Worm (Caenorhabditis elegans) whole organism, midembryonic: ENCODE results near the gene xbx-9.

Source experiments
- T22C8.4 ChIP-seq: fragments of 200-800 bp; sonication (Bioruptor generic); IDR thresholded peaks from 2 replicates; pipeline ENCODE4 v1.3.6; 2022; ENCODE audit warnings: missing genetic modification characterization, missing compliant biosample characterization
- cog-1 ChIP-seq: sonication (generic microtip); optimal IDR thresholded peaks from 2 replicates; lab custom pipeline; 2016; ENCODE audit warnings: missing genetic modification characterization, missing compliant biosample characterization
- flt-1 ChIP-seq: fragments of 200-800 bp; sonication (Bioruptor generic); IDR thresholded peaks from 2 replicates; pipeline ENCODE4 v1.3.6; 2022; ENCODE audit warnings: missing genetic modification characterization, missing compliant biosample characterization
- klf-2 ChIP-seq: fragments of 200-800 bp; sonication (Bioruptor generic); conservative IDR thresholded peaks from 2 replicates; pipeline ENCODE4 v1.3.6; 2022; ENCODE audit warnings: missing genetic modification reagents, missing genetic modification characterization, missing compliant biosample characterization
- med-1 ChIP-seq: sonication (generic microtip); optimal IDR thresholded peaks from 2 replicates; lab custom pipeline; 2017; ENCODE audit warnings: missing genetic modification characterization, mild to moderate bottlenecking, missing compliant biosample characterization, antibody characterized with exemption, missing genetic modification reagents; ENCODE audit not compliant: insufficient read depth
- ref-1 ChIP-seq: fragments of 200-800 bp; sonication (Bioruptor generic); conservative IDR thresholded peaks from 2 replicates; pipeline ENCODE4 v1.3.6; 2022; ENCODE audit warnings: missing genetic modification reagents, missing genetic modification characterization, missing compliant biosample characterization
- tab-1 ChIP-seq: fragments of 200-800 bp; sonication (Bioruptor generic); IDR thresholded peaks from 2 replicates; pipeline ENCODE4 v1.3.6; 2022; ENCODE audit warnings: missing genetic modification characterization, missing compliant biosample characterization
- ztf-23 ChIP-seq: fragments of 200-800 bp; sonication (Bioruptor generic); IDR thresholded peaks from 2 replicates; pipeline ENCODE4 v1.3.6; 2022; ENCODE audit warnings: missing genetic modification reagents, missing genetic modification characterization, missing compliant biosample characterization
- ztf-29 ChIP-seq: fragments of 200-800 bp; sonication (Bioruptor generic); IDR thresholded peaks from 2 replicates; pipeline ENCODE4 v1.3.6; 2022; ENCODE audit warnings: missing genetic modification reagents, missing genetic modification characterization, missing compliant biosample characterization

Gene xbx-9

DNA sequence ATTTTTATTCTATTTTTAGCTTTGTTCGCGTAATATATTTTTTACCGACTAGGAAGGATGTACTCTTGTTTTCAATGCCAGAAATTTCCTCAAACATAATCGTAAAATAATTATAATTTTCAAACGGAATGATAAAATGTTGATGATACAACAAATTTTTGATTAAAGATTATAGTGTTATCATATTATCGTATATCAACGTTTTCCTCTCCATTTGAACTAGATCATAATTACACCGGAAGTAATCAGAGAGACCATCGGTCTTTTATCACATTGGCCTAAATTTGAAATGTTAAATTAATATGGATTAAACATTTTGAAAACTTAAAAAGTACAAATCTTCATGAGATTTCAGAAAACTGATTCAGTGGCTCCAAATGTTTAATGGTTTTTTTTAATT lies 1.3 kb upstream of the xbx-9 start:
- TF ChIP-seq tab-1 (no peak), ztf-29 (GFP tag; lab: Robert Waterston, UW) (no peak), T22C8.4 (GFP tag; lab: Robert Waterston, UW) (no peak), med-1 (no peak)

DNA sequence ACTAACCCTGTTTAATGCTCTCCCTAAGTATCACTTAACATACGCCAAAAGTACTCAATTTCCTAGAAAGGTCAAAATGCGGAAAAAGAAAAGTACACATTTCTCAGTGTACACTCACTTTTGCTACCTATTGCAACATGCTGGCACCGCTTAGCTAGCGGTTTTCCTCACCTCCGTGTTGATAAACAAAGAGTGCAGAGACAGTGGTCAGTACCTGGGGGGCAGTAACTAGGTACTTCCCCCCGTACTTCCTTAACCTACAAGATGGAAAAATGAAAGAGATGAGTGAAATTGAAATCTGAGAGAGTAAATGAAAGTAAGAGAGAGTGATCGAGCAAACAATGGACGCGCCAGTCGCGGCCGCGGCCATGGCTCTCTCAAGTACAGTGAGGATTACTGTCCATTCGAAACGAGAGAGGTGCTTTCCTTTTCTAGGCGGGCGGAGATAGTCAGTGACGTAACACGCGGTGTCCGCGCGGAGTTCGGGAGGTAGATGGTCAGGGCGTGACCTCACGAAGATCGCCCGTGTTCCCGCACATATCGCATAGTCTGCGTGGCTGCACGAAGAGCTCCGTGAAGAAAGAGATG lies 2.3 kb downstream of the xbx-9 start, which contains the start of gene cky-1:
cky-1 (plus strand) TSS at position 538 of the 588 bp plus-strand sequence.
- TF ChIP-seq cog-1 (tag; lab: Kevin White, UChicago): no peak
- TF ChIP-seq med-1: no peak
- no peak for TF ChIP-seq tab-1
- TF ChIP-seq klf-2: no peak
- TF ChIP-seq ref-1: no peak
- no peak for TF ChIP-seq ztf-23 (GFP tag; lab: Robert Waterston, UW)
- TF ChIP-seq ztf-29 (GFP tag; lab: Robert Waterston, UW): no peak
- no peak for TF ChIP-seq flt-1 (GFP tag; lab: Robert Waterston, UW)
- no peak for TF ChIP-seq T22C8.4 (GFP tag; lab: Robert Waterston, UW)

DNA sequence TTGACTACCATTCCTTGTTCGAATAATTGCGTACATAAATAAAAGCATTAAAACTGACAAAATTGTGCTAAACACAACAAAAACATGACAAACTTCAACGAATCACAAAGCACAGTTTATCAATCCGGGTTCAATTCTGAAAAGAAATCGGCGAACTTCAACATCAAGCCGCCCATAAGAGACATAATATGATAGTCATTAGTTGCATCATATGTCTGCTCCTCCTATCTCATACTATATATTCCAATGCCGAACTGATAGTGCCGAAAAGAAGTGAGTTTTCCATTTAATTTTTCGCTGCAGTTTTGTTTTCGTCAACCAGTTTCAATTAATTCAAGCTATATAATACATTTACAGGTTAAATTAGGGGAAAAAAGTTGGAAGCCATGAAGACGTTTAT lies 7.7 kb downstream of the xbx-9 start, which contains the start of gene hrg-7:
hrg-7 (plus strand) TSS at position 358 of the 400 bp plus-strand sequence.
- TF ChIP-seq tab-1: no peak
- TF ChIP-seq ztf-23 (GFP tag; lab: Robert Waterston, UW): no peak

DNA sequence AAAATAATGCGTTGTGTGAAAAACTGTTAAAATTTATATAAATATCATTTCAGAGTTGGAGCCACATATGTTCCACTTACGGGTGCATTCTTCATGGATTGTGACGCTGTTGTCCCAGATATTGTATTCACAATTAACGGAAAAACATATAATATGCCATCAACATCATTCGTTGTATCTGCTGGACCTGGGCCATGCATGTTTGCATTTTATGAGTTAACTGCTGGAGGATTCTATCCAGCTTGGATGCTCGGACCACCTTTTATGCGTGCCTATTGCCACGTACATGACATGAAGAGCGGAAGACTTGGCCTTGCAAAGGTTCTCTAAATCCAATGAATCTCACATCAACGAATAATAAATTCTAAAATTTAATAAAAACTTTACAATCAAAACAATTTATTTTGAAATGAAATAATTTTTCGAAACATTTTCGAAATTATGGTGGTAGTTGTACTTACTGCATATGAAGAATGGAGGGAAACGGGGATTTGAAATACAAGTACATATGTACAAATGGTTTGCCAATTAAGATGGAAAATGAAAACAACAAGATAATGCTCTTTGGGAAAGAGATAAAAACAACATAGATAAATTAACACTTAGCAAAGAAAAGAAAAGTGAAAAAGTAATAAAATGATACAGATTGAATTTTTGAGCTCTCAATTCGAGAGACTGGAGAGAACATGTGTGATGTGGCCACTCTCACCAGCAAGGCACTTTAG lies 9.9 kb downstream of the xbx-9 start:
- TF ChIP-seq ref-1: no peak
- no peak for TF ChIP-seq flt-1 (GFP tag; lab: Robert Waterston, UW)
- no peak for TF ChIP-seq ztf-23 (GFP tag; lab: Robert Waterston, UW)
- TF ChIP-seq ztf-29 (GFP tag; lab: Robert Waterston, UW): no peak
- TF ChIP-seq tab-1: no peak
- no peak for TF ChIP-seq T22C8.4 (GFP tag; lab: Robert Waterston, UW)
- no peak for TF ChIP-seq klf-2
- no peak for TF ChIP-seq med-1
- no peak for TF ChIP-seq cog-1 (tag; lab: Kevin White, UChicago)

DNA sequence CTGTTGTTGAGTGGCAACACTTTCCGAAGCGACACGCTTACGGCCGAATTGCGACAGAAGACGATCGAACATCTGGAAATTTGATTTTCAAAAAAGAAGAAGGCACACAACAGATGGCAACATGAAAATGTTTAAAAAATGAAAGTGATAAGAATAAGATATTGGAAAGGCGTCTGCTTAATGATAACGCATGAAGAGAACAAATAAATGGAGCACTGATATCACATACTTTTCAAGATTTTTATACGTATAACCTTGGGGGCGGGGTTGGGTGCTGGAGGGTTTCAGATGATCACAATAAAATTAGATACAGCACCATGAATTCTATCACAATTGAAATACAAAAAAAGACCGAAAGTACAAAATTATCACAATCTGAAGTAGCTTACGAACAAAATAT lies 11.0 kb downstream of the xbx-9 start, which contains the start of gene C15C8.7:
C15C8.7 (minus strand) TSS at position 72 of the 400 bp plus-strand sequence.
- TF ChIP-seq ztf-23 (GFP tag; lab: Robert Waterston, UW) (no peak), ztf-29 (GFP tag; lab: Robert Waterston, UW) (no peak), med-1 (no peak), klf-2 (no peak), tab-1 (no peak), T22C8.4 (GFP tag; lab: Robert Waterston, UW) (no peak), ref-1 (no peak), cog-1 (tag; lab: Kevin White, UChicago) (no peak), flt-1 (GFP tag; lab: Robert Waterston, UW) (no peak)

DNA sequence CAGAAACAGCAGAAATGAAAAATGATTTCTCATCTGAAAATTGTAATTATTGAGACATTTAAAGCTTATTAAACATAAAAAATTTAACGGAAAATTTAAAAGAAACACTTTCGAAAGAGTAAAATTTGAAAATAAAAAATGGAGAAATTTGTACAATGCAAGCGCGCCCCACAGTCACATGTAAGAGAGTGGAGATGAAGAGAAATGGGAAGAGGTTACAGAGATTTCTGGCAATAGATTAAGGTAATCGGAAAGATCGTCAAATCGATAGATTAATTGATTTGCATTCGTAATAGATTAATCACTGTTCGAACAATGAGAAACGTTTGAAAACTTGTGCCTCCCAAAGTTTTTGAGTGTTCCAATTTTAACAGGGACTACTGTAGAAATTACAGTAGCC lies 13.4 kb downstream of the xbx-9 start, which contains the start of gene C15C8.4:
C15C8.4 (minus strand) TSS at position 33 of the 400 bp plus-strand sequence.
- TF ChIP-seq tab-1 (no peak), flt-1 (GFP tag; lab: Robert Waterston, UW) (no peak), ztf-23 (GFP tag; lab: Robert Waterston, UW) (no peak), ref-1 (no peak), klf-2 (no peak), ztf-29 (GFP tag; lab: Robert Waterston, UW) (no peak), cog-1 (tag; lab: Kevin White, UChicago) (no peak), med-1 (no peak)

DNA sequence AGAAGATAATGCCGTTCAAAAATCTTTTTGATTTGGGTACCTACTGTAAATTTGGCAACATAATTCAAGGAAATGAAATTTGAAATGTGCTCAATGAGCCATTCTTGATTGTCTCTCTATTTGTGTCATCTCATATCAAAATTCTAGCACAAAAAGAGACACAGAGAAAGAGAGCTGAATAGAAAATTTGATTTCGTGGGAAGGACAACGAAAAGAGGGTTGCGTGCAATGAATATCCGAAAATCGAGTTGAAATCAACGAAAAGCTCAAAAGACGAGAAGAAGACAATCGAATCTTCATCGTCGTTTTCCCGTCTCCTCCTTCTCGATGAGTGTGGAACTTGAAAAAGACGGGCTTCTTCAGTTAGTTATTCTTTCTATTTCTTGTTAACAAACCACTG lies 13.9 kb downstream of the xbx-9 start, which contains the start of gene C15C8.5:
C15C8.5 (plus strand) TSS at position 152 of the 400 bp plus-strand sequence.
- TF ChIP-seq med-1: no peak
- no peak for TF ChIP-seq ztf-29 (GFP tag; lab: Robert Waterston, UW)
- no peak for TF ChIP-seq T22C8.4 (GFP tag; lab: Robert Waterston, UW)
- no peak for TF ChIP-seq tab-1
- no peak for TF ChIP-seq ztf-23 (GFP tag; lab: Robert Waterston, UW)
- TF ChIP-seq klf-2: no peak
- TF ChIP-seq ref-1: no peak

DNA sequence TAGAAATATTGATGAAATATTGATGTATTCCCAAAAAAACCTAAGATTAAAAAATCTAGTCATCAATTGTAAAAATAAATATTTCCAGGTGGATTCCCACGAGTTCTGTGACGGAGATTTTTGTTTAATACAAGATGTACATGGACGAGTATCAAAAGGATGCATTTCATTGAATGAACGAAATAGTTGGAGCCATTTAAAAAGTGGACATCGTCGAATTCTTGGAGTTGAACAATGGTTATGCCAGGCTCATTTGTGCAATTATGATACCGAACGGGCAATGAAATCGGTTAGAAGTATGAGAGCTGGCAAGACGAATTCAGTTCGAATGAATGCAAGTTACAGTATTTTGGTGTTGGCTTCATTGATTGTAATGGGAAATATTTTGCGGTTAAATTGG lies 15.6 kb downstream of the xbx-9 start:
- no peak for TF ChIP-seq ztf-29 (GFP tag; lab: Robert Waterston, UW)

DNA sequence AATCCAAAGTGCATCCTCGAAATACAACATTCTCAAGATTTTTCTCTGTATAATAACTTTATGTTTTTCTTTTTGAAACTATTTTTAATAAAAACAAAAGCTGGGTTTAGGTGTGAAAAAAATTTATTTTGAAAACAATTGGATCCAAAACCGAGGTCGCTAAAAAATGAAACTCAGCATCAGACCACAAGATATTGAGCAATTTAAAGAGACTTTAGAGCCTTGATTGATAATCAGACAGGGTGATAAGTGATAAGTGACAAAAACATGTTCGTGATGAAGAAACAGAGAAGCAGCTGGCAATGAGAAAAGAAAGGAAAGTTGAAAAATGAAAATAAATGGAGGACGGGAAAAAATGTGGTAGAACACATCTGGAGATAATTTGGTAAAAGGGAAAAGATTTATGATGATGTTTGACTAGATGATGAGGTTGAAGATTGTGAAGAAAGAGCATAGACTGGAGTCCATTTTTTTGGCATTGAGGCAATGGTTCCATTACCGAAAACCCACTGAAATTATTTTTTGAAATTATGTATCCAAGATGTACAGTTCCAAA lies 17.6 kb downstream of the xbx-9 start, which contains the start of gene C15C8.6:
C15C8.6 (minus strand) TSS at position 51 of the 556 bp plus-strand sequence.
- TF ChIP-seq med-1 (no peak), T22C8.4 (GFP tag; lab: Robert Waterston, UW) (no peak), flt-1 (GFP tag; lab: Robert Waterston, UW) (no peak), ztf-23 (GFP tag; lab: Robert Waterston, UW) (no peak)

DNA sequence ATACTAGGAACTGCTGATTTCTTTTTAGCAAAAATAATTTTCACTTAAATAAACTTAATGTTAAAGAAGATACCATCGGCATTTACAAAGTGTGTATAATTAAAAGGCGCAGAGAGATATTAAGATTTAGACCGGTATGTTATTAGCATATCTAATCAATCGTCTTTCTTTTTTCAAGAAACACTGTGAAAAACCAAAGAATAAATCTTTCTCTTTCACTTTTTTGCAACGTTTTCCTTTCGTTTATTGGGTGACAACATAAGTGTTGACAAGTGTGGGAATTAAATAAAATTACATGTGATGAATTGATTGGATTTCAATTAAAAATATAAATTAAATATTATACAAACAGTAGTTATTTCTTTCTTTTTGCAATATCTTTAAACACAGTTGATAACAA lies 18.4 kb downstream of the xbx-9 start, which contains the start of gene C15C8.8:
C15C8.8 (minus strand) TSS at position 101 of the 400 bp plus-strand sequence.
- TF ChIP-seq ztf-29 (GFP tag; lab: Robert Waterston, UW) (no peak), klf-2 (no peak), ref-1 (no peak), tab-1 (no peak), flt-1 (GFP tag; lab: Robert Waterston, UW) (no peak), T22C8.4 (GFP tag; lab: Robert Waterston, UW) (no peak), ztf-23 (GFP tag; lab: Robert Waterston, UW) (no peak), med-1 (no peak), cog-1 (tag; lab: Kevin White, UChicago) (no peak)
